Fruit fly (Drosophila melanogaster): Measurements from ENCODE around the gene CG43131.

CG43131 gene

DNA sequence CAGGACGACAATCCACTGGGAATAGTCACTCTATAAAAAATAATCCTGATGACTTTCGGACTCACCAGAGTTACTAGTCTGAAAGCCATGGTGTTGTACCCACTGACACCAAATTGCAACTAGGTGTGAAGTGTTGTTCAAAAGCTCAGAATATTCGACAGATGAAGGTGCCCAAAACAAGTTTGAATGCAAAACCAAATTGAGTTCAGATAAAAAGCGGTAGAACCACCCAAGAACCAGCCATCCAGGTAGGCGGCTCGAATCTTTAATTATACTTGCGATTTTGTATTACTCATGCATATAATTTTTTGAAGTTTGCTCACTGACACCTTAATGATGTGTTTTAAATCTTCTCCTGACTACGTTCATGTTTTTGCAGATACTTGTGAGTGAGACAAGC is at the start of gene CG43131:
TSS of gene CG43131 (minus strand) at position 101 of the 400 bp plus-strand sequence.
- TF ChIP-seq psq (optimal IDR thresholded peaks at IDR 0.05), result no peak
- no peak for TF ChIP-seq insv (optimal IDR thresholded peaks at IDR 0.05)
- TF ChIP-seq h (optimal IDR thresholded peaks at IDR 0.05), result no peak

DNA sequence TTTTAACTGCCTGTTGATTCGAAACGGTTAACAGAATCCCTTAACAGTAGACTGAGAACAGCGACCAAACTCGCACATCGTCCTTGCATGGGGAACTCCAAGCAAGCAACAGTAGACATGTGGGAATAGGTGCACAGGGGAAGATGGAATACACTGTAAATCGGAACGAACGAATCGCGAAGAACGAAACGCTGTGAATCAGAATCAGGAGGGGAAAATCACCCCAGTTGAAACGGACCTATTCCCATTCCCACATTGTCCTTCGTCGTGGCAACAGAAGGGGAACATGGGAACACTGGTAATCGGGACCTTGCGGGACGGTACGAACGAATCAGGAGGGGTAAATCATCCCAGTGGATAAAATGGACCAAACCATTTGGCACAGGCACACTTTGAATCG is 41.5 kb upstream of the CG43131 start, which contains the start of gene dpr16:
TSS of gene dpr16 (plus strand) at position 386 of the 400 bp plus-strand sequence.
- TF ChIP-seq Myc (optimal IDR thresholded peaks at IDR 0.05), result no peak
- TF ChIP-seq h (optimal IDR thresholded peaks at IDR 0.05), result no peak
- no peak for TF ChIP-seq ttk (optimal IDR thresholded peaks at IDR 0.05)
- TF ChIP-seq insv (optimal IDR thresholded peaks at IDR 0.05), result no peak

DNA sequence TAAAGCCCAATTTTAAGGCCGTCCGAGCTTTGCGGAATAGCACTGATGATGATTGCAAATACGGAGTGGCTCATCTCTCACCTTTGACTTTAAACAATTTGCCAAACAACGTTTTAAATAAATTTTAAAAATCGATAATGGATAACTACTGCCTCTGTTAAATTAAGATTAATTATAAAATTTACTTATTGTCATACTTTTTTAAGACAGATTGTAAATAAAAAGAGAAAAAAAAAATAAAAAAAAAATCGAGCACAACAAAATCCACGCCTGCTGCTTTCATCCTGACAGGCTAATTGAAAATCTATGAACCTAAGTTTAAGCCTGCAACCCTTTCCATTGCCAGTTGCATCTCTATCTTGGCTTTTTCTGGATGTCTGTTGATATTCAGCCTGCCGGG is 29.9 kb upstream of the CG43131 start, which contains the start of gene CG12589:
TSS of gene CG12589 (minus strand) at position 101 of the 400 bp plus-strand sequence.
- TF ChIP-seq h (optimal IDR thresholded peaks at IDR 0.05) (no peak), insv (optimal IDR thresholded peaks at IDR 0.05) (no peak), Myc (optimal IDR thresholded peaks at IDR 0.05) (no peak)

DNA sequence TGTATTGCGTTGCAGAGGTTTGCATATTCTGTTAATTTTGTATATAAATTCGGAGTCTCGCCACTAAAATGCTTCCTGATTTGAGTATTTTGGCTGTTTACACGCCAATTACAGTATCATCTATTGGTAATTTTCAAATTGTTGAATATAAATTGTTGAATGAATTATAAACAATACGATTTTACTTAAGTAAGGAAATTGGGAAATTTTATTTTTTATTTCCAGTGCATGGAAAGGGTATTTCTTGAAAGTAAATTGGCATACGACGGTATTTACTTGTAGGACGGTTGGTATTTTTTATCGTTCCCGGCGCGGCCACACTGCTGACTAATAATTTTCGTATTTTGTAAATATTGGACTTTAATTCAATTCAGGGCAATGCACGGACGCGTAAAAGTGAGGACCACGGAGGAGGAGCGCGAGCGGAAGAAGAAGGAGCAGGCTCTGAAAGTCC is 18.8 kb upstream of the CG43131 start, which contains the start of gene RabGGTa:
TSS of gene RabGGTa (plus strand) at position 298 of the 454 bp plus-strand sequence.
- TF ChIP-seq insv (optimal IDR thresholded peaks at IDR 0.05) (no peak), Sin3A (optimal IDR thresholded peaks at IDR 0.05) (no peak), ttk (optimal IDR thresholded peaks at IDR 0.05) (no peak), h (optimal IDR thresholded peaks at IDR 0.05) (no peak), psq (optimal IDR thresholded peaks at IDR 0.05) (no peak), Myc (optimal IDR thresholded peaks at IDR 0.05) (no peak)

DNA sequence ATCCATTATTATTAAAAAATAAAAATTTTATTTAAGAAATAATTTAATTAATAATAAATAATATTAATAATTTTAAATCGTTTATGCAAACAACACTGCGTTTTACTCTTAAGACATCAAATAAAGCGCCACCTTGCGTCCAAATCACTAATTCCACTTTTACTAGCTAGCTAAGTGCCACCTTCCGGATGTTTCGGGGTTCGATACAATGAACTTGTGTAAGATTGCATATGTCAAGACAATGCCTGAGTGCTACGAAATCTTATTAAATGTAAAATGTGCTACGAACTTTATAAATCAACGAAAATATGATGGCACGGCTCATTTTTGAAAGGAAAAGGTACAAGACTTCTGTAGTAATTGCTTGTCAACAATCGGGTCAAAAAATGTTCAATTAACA is 17.9 kb upstream of the CG43131 start:
- no peak for TF ChIP-seq Sin3A (optimal IDR thresholded peaks at IDR 0.05)
- TF ChIP-seq insv (optimal IDR thresholded peaks at IDR 0.05), result no peak
- no peak for TF ChIP-seq Myc (optimal IDR thresholded peaks at IDR 0.05)
- TF ChIP-seq ttk (optimal IDR thresholded peaks at IDR 0.05), result no peak
- TF ChIP-seq psq (optimal IDR thresholded peaks at IDR 0.05), result no peak
- no peak for TF ChIP-seq h (optimal IDR thresholded peaks at IDR 0.05)

DNA sequence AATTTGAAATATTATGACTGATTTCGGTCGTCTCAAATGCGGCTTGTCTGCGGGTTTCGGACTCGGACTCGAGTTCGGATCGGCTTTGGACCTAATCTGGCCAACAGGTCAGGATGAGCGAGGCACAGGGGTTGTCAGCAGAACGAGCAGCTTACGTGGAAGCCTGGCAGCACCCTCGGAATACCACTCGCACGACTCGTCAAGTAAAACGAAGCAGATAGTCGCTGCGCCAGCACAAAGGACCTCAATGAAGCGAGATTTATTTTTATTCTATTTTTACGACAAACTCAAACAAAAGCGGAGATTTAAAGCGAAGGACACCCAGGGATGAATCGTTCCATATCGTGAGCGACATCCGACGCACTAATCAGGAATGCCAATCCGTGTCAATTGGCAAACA is 16.9 kb upstream of the CG43131 start:
- TF ChIP-seq Myc (optimal IDR thresholded peaks at IDR 0.05), result no peak
- no peak for TF ChIP-seq Sin3A (optimal IDR thresholded peaks at IDR 0.05)
- no peak for TF ChIP-seq insv (optimal IDR thresholded peaks at IDR 0.05)
- TF ChIP-seq psq (optimal IDR thresholded peaks at IDR 0.05), result no peak
- TF ChIP-seq ttk (optimal IDR thresholded peaks at IDR 0.05), result no peak
- TF ChIP-seq h (optimal IDR thresholded peaks at IDR 0.05), result no peak

DNA sequence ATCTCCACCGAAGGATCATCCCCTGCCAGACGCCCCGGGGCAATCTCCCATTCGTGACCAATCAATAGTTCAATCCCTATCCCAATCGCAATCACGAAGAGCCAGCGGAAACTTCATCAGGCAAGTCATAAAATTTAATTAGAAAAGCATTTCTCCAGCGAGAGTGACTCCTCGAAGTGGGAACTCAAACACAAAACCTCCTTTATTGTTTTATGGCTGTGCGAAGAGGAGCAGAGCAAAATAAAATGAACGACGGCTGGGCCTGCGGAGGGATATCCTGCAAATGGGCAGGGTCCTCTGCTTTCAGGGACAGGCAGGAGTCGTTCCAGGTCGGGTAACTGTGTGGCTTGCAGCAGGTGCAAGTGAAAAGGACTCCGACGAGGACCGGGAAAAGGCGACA is 15.9 kb upstream of the CG43131 start:
- TF ChIP-seq psq (optimal IDR thresholded peaks at IDR 0.05), result no peak
- TF ChIP-seq h (optimal IDR thresholded peaks at IDR 0.05), result no peak
- TF ChIP-seq Sin3A (optimal IDR thresholded peaks at IDR 0.05), result no peak
- TF ChIP-seq insv (optimal IDR thresholded peaks at IDR 0.05), result no peak
- TF ChIP-seq Myc (optimal IDR thresholded peaks at IDR 0.05), result no peak

DNA sequence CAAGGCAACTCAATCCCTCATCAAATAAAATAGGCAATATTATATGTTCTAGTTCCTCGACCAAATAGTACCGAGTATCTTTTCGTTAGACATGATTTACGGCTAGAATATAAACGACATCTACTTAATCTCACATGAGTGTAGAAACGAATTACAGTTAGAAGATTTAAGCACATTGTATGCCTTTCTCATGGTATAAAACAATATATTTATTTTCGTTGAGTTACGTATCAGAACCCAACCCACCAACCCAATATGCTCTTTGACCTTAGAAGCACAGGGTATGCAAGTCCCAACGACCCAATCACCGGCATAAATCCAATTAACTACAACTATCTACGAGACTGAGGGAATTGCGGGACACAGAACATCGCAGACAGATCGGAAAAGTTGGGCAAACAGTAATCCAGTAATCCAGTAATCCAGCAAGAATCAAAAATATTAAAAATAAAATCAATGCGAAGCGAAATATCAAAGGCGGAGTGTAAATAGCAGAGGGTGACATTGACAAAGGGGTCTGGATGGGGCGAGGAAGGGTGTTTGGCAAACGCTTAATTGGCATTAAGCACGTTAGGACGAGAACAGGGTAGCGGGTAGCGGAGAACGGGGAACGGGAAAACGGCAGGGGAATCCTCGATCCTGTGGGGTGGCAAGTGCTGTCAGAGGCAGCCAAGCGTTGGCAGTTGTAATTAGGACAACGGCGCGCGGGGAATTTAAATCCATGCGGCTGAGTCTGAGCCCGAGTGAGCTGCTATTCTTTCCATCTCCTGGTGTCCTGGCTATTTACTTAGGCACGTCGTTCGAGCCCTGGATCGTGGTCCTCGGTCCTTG is 13.5 kb upstream of the CG43131 start:
- TF ChIP-seq Myc (optimal IDR thresholded peaks at IDR 0.05) (no peak), psq (optimal IDR thresholded peaks at IDR 0.05) (no peak), Sin3A (optimal IDR thresholded peaks at IDR 0.05) (no peak), ttk (optimal IDR thresholded peaks at IDR 0.05) (no peak), insv (optimal IDR thresholded peaks at IDR 0.05) (no peak), h (optimal IDR thresholded peaks at IDR 0.05) (no peak)

DNA sequence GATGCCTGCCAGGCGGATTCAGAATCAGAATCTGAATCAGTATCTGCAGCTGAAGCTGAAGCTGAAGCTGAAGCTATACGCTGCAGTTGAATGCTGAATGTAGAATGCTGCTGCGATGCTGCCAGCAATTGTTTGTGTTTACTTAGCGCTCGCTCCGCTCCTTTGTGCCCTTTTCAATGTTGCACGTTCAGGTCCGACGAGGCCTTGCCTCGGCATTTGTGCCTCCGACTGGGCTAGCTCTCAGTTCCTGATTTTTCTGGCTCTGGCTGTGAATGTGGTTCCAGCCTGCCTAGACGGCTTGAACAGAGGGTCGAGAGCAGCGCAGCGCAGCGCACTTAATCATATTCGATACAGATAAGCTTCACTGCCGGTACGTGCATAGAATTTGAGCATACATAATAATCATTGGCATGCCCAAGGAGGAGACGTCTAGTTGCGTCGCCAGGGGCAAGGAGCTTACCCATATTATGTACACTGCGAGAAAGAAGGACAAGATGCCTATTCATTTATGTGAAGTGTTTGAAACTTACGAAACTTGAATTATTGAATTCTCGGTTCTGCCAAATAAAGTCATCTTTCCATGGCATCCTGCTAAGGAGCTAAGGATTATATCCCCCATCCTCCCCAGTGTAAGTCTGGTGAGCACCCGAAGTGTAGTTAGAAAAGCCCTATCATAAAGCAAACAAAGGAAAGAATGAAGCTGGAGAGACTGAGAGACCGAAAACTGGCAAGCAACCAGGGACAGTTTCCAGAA is 11.7 kb upstream of the CG43131 start:
- TF ChIP-seq h (optimal IDR thresholded peaks at IDR 0.05) (no peak), insv (optimal IDR thresholded peaks at IDR 0.05) (no peak), psq (optimal IDR thresholded peaks at IDR 0.05) (no peak), Myc (optimal IDR thresholded peaks at IDR 0.05) (no peak), Sin3A (optimal IDR thresholded peaks at IDR 0.05) (no peak), ttk (optimal IDR thresholded peaks at IDR 0.05) (no peak)

DNA sequence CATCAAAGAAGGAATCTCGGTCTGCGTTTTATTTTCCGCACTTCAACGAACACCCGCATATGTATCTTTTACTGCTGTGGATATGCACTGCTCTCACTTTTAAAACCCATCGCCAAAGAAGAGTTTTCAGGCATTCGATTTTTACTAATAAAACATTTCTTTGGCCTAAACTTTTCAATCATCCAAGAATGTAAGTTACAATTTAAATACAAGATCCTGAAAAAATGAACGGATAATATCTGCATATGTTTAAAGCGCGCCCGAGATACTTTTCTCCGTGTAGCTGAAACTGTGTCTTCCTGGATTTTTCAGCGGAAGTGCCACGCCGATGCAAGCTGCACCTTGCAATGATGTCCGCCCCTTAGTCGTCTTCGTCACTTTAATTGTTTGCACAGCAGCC is 9.2 kb upstream of the CG43131 start:
- TF ChIP-seq Myc (optimal IDR thresholded peaks at IDR 0.05) (no peak), h (optimal IDR thresholded peaks at IDR 0.05) (no peak), insv (optimal IDR thresholded peaks at IDR 0.05) (no peak), psq (optimal IDR thresholded peaks at IDR 0.05) (no peak), ttk (optimal IDR thresholded peaks at IDR 0.05) (no peak), Sin3A (optimal IDR thresholded peaks at IDR 0.05) (no peak)

DNA sequence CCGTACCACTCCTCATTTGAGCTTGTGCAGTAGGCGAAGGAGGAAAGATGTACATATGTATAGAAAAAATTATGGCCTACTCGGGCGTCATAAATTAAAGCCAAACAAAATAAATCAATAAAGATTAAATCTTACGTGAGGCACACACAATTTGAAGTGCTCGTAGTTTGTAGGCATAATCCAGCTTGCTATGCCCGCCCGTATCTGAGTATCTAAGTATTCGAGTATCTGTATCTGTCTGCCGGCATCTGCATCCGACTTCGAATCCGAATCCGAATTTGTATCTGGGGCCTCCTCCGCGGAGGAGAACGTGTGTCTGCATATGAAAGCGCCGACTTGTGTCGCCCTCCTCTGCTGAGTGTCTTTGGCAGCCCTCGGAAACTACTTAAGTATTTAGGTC is 7.4 kb upstream of the CG43131 start:
- no peak for TF ChIP-seq insv (optimal IDR thresholded peaks at IDR 0.05)
- no peak for TF ChIP-seq Myc (optimal IDR thresholded peaks at IDR 0.05)

DNA sequence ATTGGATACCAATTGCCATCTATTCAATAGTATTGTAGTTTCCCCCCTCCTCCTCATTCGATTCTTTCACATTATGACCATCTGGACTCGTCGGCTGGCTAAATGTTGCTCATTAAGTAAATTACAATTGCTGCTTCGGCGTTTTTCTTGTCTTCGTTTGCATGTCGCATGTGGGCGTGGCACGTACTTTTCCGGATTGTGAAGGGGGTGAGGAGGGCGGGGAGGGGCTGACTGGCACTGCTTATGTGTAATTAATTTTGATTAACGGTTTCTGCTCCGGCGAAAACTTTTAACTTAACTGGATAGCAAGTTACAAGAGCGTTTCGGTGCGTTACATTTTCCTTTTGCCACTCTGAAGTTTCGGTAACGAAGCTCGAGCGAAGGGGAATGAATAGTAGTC is 6.5 kb upstream of the CG43131 start:
- TF ChIP-seq psq (optimal IDR thresholded peaks at IDR 0.05), result no peak

DNA sequence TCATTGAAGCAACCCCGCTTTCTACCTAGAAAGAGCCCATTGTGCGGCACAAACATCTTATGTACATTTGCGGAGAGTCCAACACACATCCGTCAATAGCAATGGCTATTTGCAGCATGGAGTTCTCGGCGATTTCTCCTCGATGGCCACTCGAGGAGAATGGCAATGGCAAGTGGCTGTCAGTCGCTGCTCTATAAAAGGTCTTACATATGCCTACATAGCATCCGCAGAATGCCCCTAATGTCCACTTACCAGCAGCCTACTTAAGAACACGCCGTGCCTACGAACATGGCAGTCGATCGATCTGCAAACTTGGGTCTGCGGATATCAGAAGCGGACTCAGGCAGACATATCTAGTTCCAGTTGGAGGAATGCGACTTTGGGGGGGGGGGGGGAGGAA is 5.2 kb upstream of the CG43131 start:
- TF ChIP-seq h (optimal IDR thresholded peaks at IDR 0.05) (no peak), psq (optimal IDR thresholded peaks at IDR 0.05) (no peak), Myc (optimal IDR thresholded peaks at IDR 0.05) (no peak), Sin3A (optimal IDR thresholded peaks at IDR 0.05) (no peak), insv (optimal IDR thresholded peaks at IDR 0.05) (no peak), ttk (optimal IDR thresholded peaks at IDR 0.05) (no peak)
